Worm (Caenorhabditis elegans): ENCODE results near the gene egl-8.

egl-8 gene

DNA sequence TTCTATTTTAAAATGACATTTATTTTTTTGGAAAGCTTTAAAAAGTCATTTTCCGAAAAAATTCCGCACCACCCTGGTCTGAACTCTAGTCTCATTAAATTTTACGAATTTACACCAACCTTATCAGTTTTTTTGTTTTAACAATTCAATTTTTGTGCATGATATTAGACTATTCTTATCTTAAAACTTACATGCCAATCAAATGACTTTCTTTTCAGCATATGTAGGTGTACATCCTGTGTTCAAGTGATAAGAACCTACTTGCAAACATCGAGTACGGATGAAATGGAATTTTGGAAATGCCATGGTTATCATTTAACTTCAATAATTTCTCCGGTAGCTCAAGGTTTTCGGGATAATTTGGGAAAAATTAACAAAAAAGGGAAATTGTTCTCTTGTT, 27.2 kb downstream of the egl-8 start:
- TF ChIP-seq elt-2 (tag; optimal IDR thresholded peaks at IDR 0.05), result peak; percentile 67
- TF ChIP-seq sox-2 (GFP tag; IDR thresholded peaks at IDR 0.05), result no peak
- no peak for TF ChIP-seq mec-3 (tag; optimal IDR thresholded peaks at IDR 0.05; ENCODE audit: borderline replicate concordance)
- no peak for TF ChIP-seq unc-42 (tag; optimal IDR thresholded peaks at IDR 0.05)
- TF ChIP-seq unc-55 (GFP tag; optimal IDR thresholded peaks at IDR 0.05), result no peak
- TF ChIP-seq fax-1 (tag; optimal IDR thresholded peaks at IDR 0.05), result no peak
- TF ChIP-seq hlh-15 (tag; optimal IDR thresholded peaks at IDR 0.05), result no peak
- no peak for TF ChIP-seq ceh-22 (tag; optimal IDR thresholded peaks at IDR 0.05)

DNA sequence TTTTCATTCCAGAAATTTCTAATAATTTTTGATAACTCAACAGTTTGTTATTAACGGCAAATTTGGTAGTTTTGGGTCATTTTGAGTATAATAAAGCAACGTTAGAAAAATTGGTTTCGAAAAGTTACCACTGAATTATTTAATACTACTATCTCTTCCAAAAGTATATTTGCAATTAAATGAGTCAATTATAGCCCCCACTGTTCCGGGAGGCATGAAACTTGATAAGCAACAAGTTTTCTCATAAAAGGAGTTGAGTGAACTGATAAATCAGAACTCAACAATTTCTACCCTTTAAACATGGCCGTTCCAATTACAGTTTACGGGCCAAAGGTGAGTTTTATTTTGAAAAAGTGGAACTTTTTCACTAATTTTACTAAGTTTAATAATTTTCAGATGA, 28.0 kb downstream of the egl-8 start, which contains the start of gene B0348.1:
B0348.1 (plus strand) TSS at position 301 of the 400 bp plus-strand sequence.
- TF ChIP-seq ceh-18 (tag; optimal IDR thresholded peaks at IDR 0.05), result no peak
- TF ChIP-seq unc-42 (tag; optimal IDR thresholded peaks at IDR 0.05), result no peak
- no peak for TF ChIP-seq madf-2 (tag; optimal IDR thresholded peaks at IDR 0.05)
- TF ChIP-seq ceh-22 (tag; optimal IDR thresholded peaks at IDR 0.05), result no peak
- no peak for TF ChIP-seq odd-2 (tag; optimal IDR thresholded peaks at IDR 0.05)
- TF ChIP-seq pros-1 (tag; optimal IDR thresholded peaks at IDR 0.05), result no peak
- TF ChIP-seq elt-2 (tag; optimal IDR thresholded peaks at IDR 0.05), result no peak
- TF ChIP-seq F13H6.1 (tag; optimal IDR thresholded peaks at IDR 0.05), result no peak
- TF ChIP-seq T23F11.4 (GFP tag; optimal IDR thresholded peaks at IDR 0.05), result no peak
- TF ChIP-seq ceh-14 (tag; optimal IDR thresholded peaks at IDR 0.05), result no peak
- TF ChIP-seq unc-3 (GFP tag; conservative IDR thresholded peaks at IDR 0.05), result no peak
- no peak for TF ChIP-seq unc-3 (tag; optimal IDR thresholded peaks at IDR 0.05)
- TF ChIP-seq nhr-11 (tag; optimal IDR thresholded peaks at IDR 0.05), result no peak
- no peak for TF ChIP-seq lim-6 (tag; optimal IDR thresholded peaks at IDR 0.05)
- no peak for TF ChIP-seq fkh-6 (tag; optimal IDR thresholded peaks at IDR 0.05)
- TF ChIP-seq pat-9 (tag; optimal IDR thresholded peaks at IDR 0.05), result no peak

DNA sequence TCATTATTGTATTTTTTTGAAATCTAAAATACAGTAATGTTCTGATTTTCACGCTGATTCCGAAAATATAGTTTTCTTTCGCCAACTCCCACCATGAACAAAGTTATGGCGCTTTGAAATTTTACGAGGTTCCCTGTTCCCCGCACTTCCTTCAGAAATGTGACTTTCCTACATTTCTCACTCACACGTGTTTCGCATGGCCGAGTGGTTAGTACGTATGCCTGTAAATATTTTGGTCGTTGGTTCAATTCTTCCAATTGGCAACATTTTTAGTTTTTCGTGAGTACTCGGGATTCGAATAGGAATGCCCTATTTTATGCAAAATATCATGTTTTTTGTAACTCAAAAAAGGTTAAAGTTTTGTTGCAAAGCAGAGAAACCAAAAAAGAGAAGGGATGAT, 32.7 kb downstream of the egl-8 start:
- TF ChIP-seq lim-6 (tag; optimal IDR thresholded peaks at IDR 0.05) (peak; percentile 55), hlh-13 (GFP tag; optimal IDR thresholded peaks at IDR 0.05) (peak; percentile 87), unc-55 (GFP tag; optimal IDR thresholded peaks at IDR 0.05) (no peak), ceh-30 (tag; optimal IDR thresholded peaks at IDR 0.05) (no peak), ceh-9 (tag; optimal IDR thresholded peaks at IDR 0.05) (no peak), nhr-232 (tag; optimal IDR thresholded peaks at IDR 0.05) (peak; percentile 60), elt-2 (tag; optimal IDR thresholded peaks at IDR 0.05) (peak; percentile 73), C38D4.7 (GFP tag; optimal IDR thresholded peaks at IDR 0.05) (peak; percentile 81), eyg-1 (tag; optimal IDR thresholded peaks at IDR 0.05) (no peak), C08G9.2 (tag; optimal IDR thresholded peaks at IDR 0.05) (peak; percentile 73), fkh-10 (GFP tag; optimal IDR thresholded peaks at IDR 0.05) (no peak), rnt-1 (tag; optimal IDR thresholded peaks at IDR 0.05) (peak; percentile 47), sdc-2 (tag; optimal IDR thresholded peaks at IDR 0.05) (peak; percentile 76), pax-1 (tag; optimal IDR thresholded peaks at IDR 0.05) (no peak), unc-42 (tag; optimal IDR thresholded peaks at IDR 0.05) (no peak), che-1 (tag; optimal IDR thresholded peaks at IDR 0.05) (peak; percentile 84), gmeb-2 (tag; optimal IDR thresholded peaks at IDR 0.05) (peak; percentile 82), unc-86 (tag; optimal IDR thresholded peaks at IDR 0.05) (peak; percentile 70), ceh-24 (tag; optimal IDR thresholded peaks at IDR 0.05) (peak; percentile 77), ttx-3 (tag; optimal IDR thresholded peaks at IDR 0.05) (peak; percentile 74), syd-9 (tag; optimal IDR thresholded peaks at IDR 0.05) (peak; percentile 41), pha-4 (tag; optimal IDR thresholded peaks at IDR 0.05) (no peak), ceh-6 (GFP tag; optimal IDR thresholded peaks at IDR 0.05) (peak; percentile 83), dmd-4 (tag; optimal IDR thresholded peaks at IDR 0.05; ENCODE audit: borderline replicate concordance) (peak; percentile 88), tbx-2 (tag; optimal IDR thresholded peaks at IDR 0.05) (peak; percentile 63), unc-3 (GFP tag; conservative IDR thresholded peaks at IDR 0.05) (peak; percentile 71; the same call in 1 of the 2 replicates), unc-3 (tag; optimal IDR thresholded peaks at IDR 0.05) (no peak), hlh-15 (tag; optimal IDR thresholded peaks at IDR 0.05) (peak; percentile 18), F13H6.1 (tag; optimal IDR thresholded peaks at IDR 0.05) (peak; percentile 61), ztf-16 (tag; optimal IDR thresholded peaks at IDR 0.05) (peak; percentile 50), ceh-45 (GFP tag; IDR thresholded peaks at IDR 0.05) (peak; percentile 61; the same call in 1 of the 2 replicates), ets-4 (tag; optimal IDR thresholded peaks at IDR 0.05) (peak; percentile 29), ceh-34 (tag; optimal IDR thresholded peaks at IDR 0.05) (peak; percentile 65), odd-2 (tag; optimal IDR thresholded peaks at IDR 0.05) (peak; percentile 32), elt-4 (tag; optimal IDR thresholded peaks at IDR 0.05) (no peak), ceh-31 (tag; optimal IDR thresholded peaks at IDR 0.05) (peak; percentile 53), T23F11.4 (GFP tag; optimal IDR thresholded peaks at IDR 0.05) (peak; percentile 81)
